Fruit fly (Drosophila melanogaster) whole organism, embryonic: Measurements from ENCODE around the gene Kah.

Source experiments
- Antp ChIP-seq: fragments of 200-800 bp; sonication (Bioruptor generic); optimal IDR thresholded peaks from 3 replicates; lab custom pipeline; 2016; ENCODE audit warnings: missing biosample characterization, missing genetic modification characterization
- Awh ChIP-seq: fragments of 200-800 bp; sonication (Bioruptor generic); IDR thresholded peaks from 2 replicates; pipeline ENCODE4, ENCODE4 v1.3.6; 2022; ENCODE audit warnings: missing biosample characterization, missing genetic modification characterization
- CG10431 ChIP-seq: fragments of 200-800 bp; sonication (Bioruptor generic); optimal IDR thresholded peaks from 3 replicates; lab custom pipeline; 2018; ENCODE audit warnings: missing biosample characterization, mild to moderate bottlenecking, missing genetic modification characterization
- CG10565 ChIP-seq: fragments of 200-800 bp; sonication (Bioruptor generic); optimal IDR thresholded peaks from 3 replicates; lab custom pipeline; 2016; ENCODE audit warnings: missing biosample characterization, mild to moderate bottlenecking, missing genetic modification characterization
- CG11695 ChIP-seq: fragments of 200-800 bp; sonication (Bioruptor generic); IDR thresholded peaks from 3 replicates; pipeline ENCODE4 v1.3.6; 2022; ENCODE audit warnings: missing biosample characterization, missing genetic modification characterization
- CG1233 ChIP-seq: fragments of 200-800 bp; sonication (Bioruptor generic); optimal IDR thresholded peaks from 4 replicates; lab custom pipeline; 2018; ENCODE audit warnings: missing biosample characterization, mild to moderate bottlenecking, missing genetic modification characterization
- CG13123 ChIP-seq: fragments of 200-800 bp; sonication (Bioruptor generic); optimal IDR thresholded peaks from 2 replicates; lab custom pipeline; 2016; ENCODE audit warnings: missing biosample characterization, missing genetic modification characterization
- CG14441 ChIP-seq: fragments of 200-800 bp; sonication (Bioruptor generic); IDR thresholded peaks from 2 replicates; pipeline ENCODE4 v1.3.6; 2022; ENCODE audit warnings: missing biosample characterization, missing genetic modification characterization
- CG15011 ChIP-seq: fragments of 200-800 bp; sonication (Bioruptor generic); optimal IDR thresholded peaks from 3 replicates; lab custom pipeline; 2018; ENCODE audit warnings: missing biosample characterization, mild to moderate bottlenecking, missing genetic modification characterization
- CG1529 ChIP-seq: fragments of 200-800 bp; sonication (Bioruptor generic); optimal IDR thresholded peaks from 3 replicates; lab custom pipeline; 2018; ENCODE audit warnings: missing biosample characterization, missing genetic modification characterization
- CG15479 ChIP-seq: fragments of 200-800 bp; sonication (Bioruptor generic); optimal IDR thresholded peaks from 3 replicates; lab custom pipeline; 2019; ENCODE audit warnings: missing biosample characterization, mild to moderate bottlenecking, missing genetic modification characterization, moderate library complexity
- CG1602 ChIP-seq: fragments of 200-800 bp; sonication (Bioruptor generic); optimal IDR thresholded peaks from 3 replicates; lab custom pipeline; 2016; ENCODE audit warnings: missing biosample characterization, missing genetic modification characterization
- CG1647 ChIP-seq: fragments of 200-800 bp; sonication (Bioruptor generic); optimal IDR thresholded peaks from 3 replicates; lab custom pipeline; 2016; ENCODE audit warnings: missing biosample characterization, missing genetic modification characterization
- CG16863 ChIP-seq: fragments of 200-800 bp; sonication (Bioruptor generic); optimal IDR thresholded peaks from 3 replicates; lab custom pipeline; 2016; ENCODE audit warnings: missing biosample characterization, missing genetic modification characterization
- CG17568 ChIP-seq: fragments of 200-800 bp; sonication (Bioruptor generic); optimal IDR thresholded peaks from 2 replicates; lab custom pipeline; 2018; ENCODE audit warnings: missing biosample characterization, mild to moderate bottlenecking, missing genetic modification characterization, moderate library complexity
- CG1792 ChIP-seq: fragments of 200-800 bp; sonication (Bioruptor generic); optimal IDR thresholded peaks from 2 replicates; lab custom pipeline; 2016; ENCODE audit warnings: missing biosample characterization, missing genetic modification characterization
- CG18011 ChIP-seq: fragments of 200-800 bp; sonication (Bioruptor generic); optimal IDR thresholded peaks from 2 replicates; lab custom pipeline; 2017; ENCODE audit warnings: missing biosample characterization, missing genetic modification characterization, mild to moderate bottlenecking, moderate library complexity, missing genotype
- CG32532 ChIP-seq: fragments of 200-800 bp; sonication (Bioruptor generic); IDR thresholded peaks from 2 replicates; pipeline ENCODE4 v1.3.6; 2022; ENCODE audit warnings: missing biosample characterization, missing genetic modification characterization
- CG34376 ChIP-seq: fragments of 200-800 bp; sonication (Bioruptor generic); optimal IDR thresholded peaks from 2 replicates; lab custom pipeline; 2018; ENCODE audit warnings: missing biosample characterization, mild to moderate bottlenecking, missing genetic modification characterization
- CG4404 ChIP-seq: fragments of 200-800 bp; sonication (Bioruptor generic); IDR thresholded peaks from 2 replicates; pipeline ENCODE4 v1.3.6; 2022; ENCODE audit warnings: missing biosample characterization, missing genetic modification characterization
- CG7372 ChIP-seq: fragments of 200-800 bp; sonication (Bioruptor generic); IDR thresholded peaks from 2 replicates; pipeline ENCODE4 v1.3.6; 2022; ENCODE audit warnings: missing biosample characterization, missing genetic modification characterization
- CG7839 ChIP-seq: fragments of 200-800 bp; sonication (Bioruptor generic); optimal IDR thresholded peaks from 3 replicates; lab custom pipeline; 2018; ENCODE audit warnings: missing biosample characterization, mild to moderate bottlenecking, missing genetic modification characterization, moderate library complexity
- CG7987 ChIP-seq: fragments of 200-800 bp; sonication (Bioruptor generic); optimal IDR thresholded peaks from 2 replicates; lab custom pipeline; 2018; ENCODE audit warnings: missing biosample characterization, mild to moderate bottlenecking, missing genetic modification characterization, moderate library complexity
- D ChIP-seq, 2 experiments: fragments of 200-800 bp in 1 of 2; fragments of >200 bp in 1 of 2; sonication (Bioruptor generic) in 1 of 2; optimal IDR thresholded peaks; 2 replicates in 1 of 2; 3 replicates in 1 of 2; lab custom pipeline; 2017; ENCODE audit warnings: mild to moderate bottlenecking in 1 of 2, missing biosample characterization in 1 of 2, missing genetic modification characterization in 1 of 2, missing genetic modification reagents in 1 of 2
- Dip2 ChIP-seq: fragments of 200-800 bp; sonication (Bioruptor generic); IDR thresholded peaks from 2 replicates; pipeline ENCODE4 v1.3.6; 2022; ENCODE audit warnings: missing biosample characterization, missing genetic modification characterization
- Hmx ChIP-seq: fragments of 200-800 bp; sonication (Bioruptor generic); optimal IDR thresholded peaks from 2 replicates; lab custom pipeline; 2016; ENCODE audit warnings: missing biosample characterization, missing genetic modification characterization
- Oli ChIP-seq: fragments of 200-800 bp; sonication (Bioruptor generic); optimal IDR thresholded peaks from 2 replicates; lab custom pipeline; 2018; ENCODE audit warnings: missing biosample characterization, mild to moderate bottlenecking, missing genetic modification characterization, moderate library complexity
- Spps ChIP-seq: fragments of 200-800 bp; sonication (Bioruptor generic); optimal IDR thresholded peaks from 2 replicates; lab custom pipeline; 2018; ENCODE audit warnings: missing biosample characterization, mild to moderate bottlenecking, missing genetic modification characterization
- Sry-β ChIP-seq: fragments of 200-800 bp; sonication (Bioruptor generic); optimal IDR thresholded peaks from 2 replicates; lab custom pipeline; 2018; ENCODE audit warnings: missing biosample characterization, mild to moderate bottlenecking, missing genetic modification characterization, moderate library complexity
- Ssrp ChIP-seq: fragments of 200-800 bp; sonication (Bioruptor generic); optimal IDR thresholded peaks from 2 replicates; lab custom pipeline; 2018; ENCODE audit warnings: missing biosample characterization, mild to moderate bottlenecking, missing genetic modification characterization, moderate library complexity
- Xbp1 ChIP-seq: fragments of 200-800 bp; sonication (Bioruptor generic); optimal IDR thresholded peaks from 3 replicates; lab custom pipeline; 2016; ENCODE audit warnings: missing biosample characterization, mild to moderate bottlenecking, missing genetic modification characterization
- ase ChIP-seq: fragments of 200-800 bp; sonication (Bioruptor generic); IDR thresholded peaks from 3 replicates; pipeline ENCODE4 v1.3.6; 2022; ENCODE audit warnings: missing biosample characterization, missing genetic modification characterization
- caup ChIP-seq: fragments of 200-800 bp; sonication (Bioruptor generic); optimal IDR thresholded peaks from 3 replicates; lab custom pipeline; 2017; ENCODE audit warnings: missing biosample characterization, mild to moderate bottlenecking, missing genetic modification characterization, moderate library complexity; ENCODE audit not compliant: severe bottlenecking
- corto ChIP-seq: fragments of 200-800 bp; sonication (Bioruptor generic); optimal IDR thresholded peaks from 2 replicates; lab custom pipeline; 2016; ENCODE audit warnings: missing biosample characterization, mild to moderate bottlenecking, missing genetic modification characterization, moderate library complexity
- crc ChIP-seq: fragments of 200-800 bp; sonication (Bioruptor generic); optimal IDR thresholded peaks from 2 replicates; lab custom pipeline; 2016; ENCODE audit warnings: missing biosample characterization, missing genetic modification characterization
- emc ChIP-seq: fragments of 200-800 bp; sonication (Bioruptor generic); optimal IDR thresholded peaks from 2 replicates; lab custom pipeline; 2016; ENCODE audit warnings: missing biosample characterization, missing genetic modification characterization
- fd64A ChIP-seq: fragments of 200-800 bp; sonication (Bioruptor generic); optimal IDR thresholded peaks from 3 replicates; lab custom pipeline; 2018; ENCODE audit warnings: missing biosample characterization, mild to moderate bottlenecking, missing genetic modification characterization
- ham ChIP-seq: fragments of 200-800 bp; sonication (Bioruptor generic); IDR thresholded peaks from 2 replicates; pipeline ENCODE4 v1.3.6; 2022; ENCODE audit warnings: missing biosample characterization, missing genetic modification characterization
- hkb ChIP-seq, 2 experiments: fragments of 200-800 bp in 1 of 2; fragments of >200 bp in 1 of 2; sonication (Bioruptor generic) in 1 of 2; IDR thresholded peaks in 1 of 2; optimal IDR thresholded peaks in 1 of 2; 2 replicates each; pipeline versions ENCODE4 v1.3.6 to Lab custom; 2017 to 2022; ENCODE audit warnings: missing biosample characterization in 1 of 2, missing genetic modification characterization in 1 of 2
- lab ChIP-seq: fragments of 200-800 bp; sonication (Bioruptor generic); optimal IDR thresholded peaks from 3 replicates; lab custom pipeline; 2017; ENCODE audit warnings: missing biosample characterization, missing genetic modification characterization, mild to moderate bottlenecking, moderate library complexity, missing genetic modification reagents
- lmd ChIP-seq: fragments of 200-800 bp; sonication (Bioruptor generic); IDR thresholded peaks from 2 replicates; pipeline ENCODE4 v1.3.6; 2022; ENCODE audit warnings: missing biosample characterization, missing genetic modification characterization
- mam ChIP-seq: fragments of 200-800 bp; sonication (Bioruptor generic); optimal IDR thresholded peaks from 3 replicates; lab custom pipeline; 2016; ENCODE audit warnings: missing biosample characterization, missing genetic modification characterization
- pan ChIP-seq, 4 experiments: fragments of >200 bp in 3 of 4; fragments of 200-800 bp in 1 of 4; sonication (Bioruptor generic) in 1 of 4; optimal IDR thresholded peaks in 3 of 4; IDR thresholded peaks in 1 of 4; 2 replicates each; pipeline versions ENCODE4 v1.3.6 to Lab custom; 2017 to 2022; ENCODE audit warnings: missing biosample characterization in 2 of 4, missing genetic modification characterization in 2 of 4, mixed read lengths in 1 of 4
- pros ChIP-seq: fragments of 200-800 bp; sonication (Bioruptor generic); optimal IDR thresholded peaks from 3 replicates; lab custom pipeline; 2019; ENCODE audit warnings: missing biosample characterization, mild to moderate bottlenecking, missing genetic modification characterization, moderate library complexity
- repo ChIP-seq: fragments of 200-800 bp; sonication (Bioruptor generic); optimal IDR thresholded peaks from 2 replicates; lab custom pipeline; 2016; ENCODE audit warnings: missing biosample characterization, missing genetic modification characterization
- ro ChIP-seq: fragments of 200-800 bp; sonication (Bioruptor generic); IDR thresholded peaks from 2 replicates; pipeline ENCODE4 v1.3.6; 2022; ENCODE audit warnings: missing biosample characterization, missing genetic modification characterization
- sima ChIP-seq: fragments of 200-800 bp; sonication (Bioruptor generic); optimal IDR thresholded peaks from 2 replicates; lab custom pipeline; 2016; ENCODE audit warnings: missing biosample characterization, missing genetic modification characterization
- zf30C ChIP-seq: fragments of 200-800 bp; sonication (Bioruptor generic); optimal IDR thresholded peaks from 3 replicates; lab custom pipeline; 2018; ENCODE audit warnings: missing biosample characterization, mild to moderate bottlenecking, missing genetic modification characterization

Gene Kah

DNA sequence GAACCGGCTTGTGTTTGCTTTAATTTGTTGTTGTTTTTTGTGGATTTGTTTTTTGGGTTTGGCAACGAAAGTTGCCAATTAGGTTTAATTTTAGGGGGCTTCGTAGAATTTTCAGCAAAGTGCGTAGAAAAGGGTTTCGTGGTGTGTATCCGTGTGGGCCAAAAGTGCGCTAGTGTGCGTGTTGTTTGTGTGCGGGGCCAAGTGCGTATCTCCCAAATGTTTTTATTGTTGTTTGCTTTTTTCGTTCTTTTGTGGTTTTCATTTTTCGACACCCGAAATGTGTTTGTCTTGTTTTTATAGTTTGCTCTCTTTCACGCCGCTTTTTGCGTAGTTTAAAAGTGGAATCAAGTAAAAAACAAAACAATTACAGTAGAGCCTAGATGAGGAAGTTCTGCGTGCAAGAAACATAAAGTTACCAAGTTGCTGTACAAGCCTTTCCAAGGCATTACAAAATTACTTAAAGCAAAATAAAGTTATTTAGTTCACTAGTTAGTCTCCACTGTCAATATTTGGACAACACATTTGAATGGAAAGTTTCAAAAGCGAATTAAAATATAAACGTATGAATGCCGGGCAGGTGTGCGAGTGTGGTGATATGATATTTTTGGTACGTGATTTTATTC is 42.1 kb downstream of the Kah start (continued):
- TF ChIP-seq fd64A (GFP tag; lab: Kevin White, UChicago) (no peak), Dip2 (GFP tag; lab: Robert Waterston, UW) (no peak), CG11695 (GFP tag; lab: Robert Waterston, UW) (peak; percentile 79), mam (GFP tag; lab: Kevin White, UChicago) (peak; percentile 95), Xbp1 (peak; percentile 70), Ssrp (tag; lab: Kevin White, UChicago) (peak; percentile 46), pros (GFP tag; lab: Kevin White, UChicago) (no peak), CG32532 (peak; percentile 97), Spps (tag; lab: Kevin White, UChicago) (no peak), D (optimal IDR thresholded peaks at IDR 0.05; lab: Kevin White, UChicago) (no peak), D (GFP tag; optimal IDR thresholded peaks at IDR 0.05; lab: Kevin White, UChicago) (no peak), CG1602 (GFP tag; lab: Kevin White, UChicago) (peak; percentile 20), ase (GFP tag; lab: Robert Waterston, UW) (peak; percentile 68; the same call in 1 of the 3 replicates), crc (GFP tag; lab: Kevin White, UChicago) (peak; percentile 84), CG4404 (GFP tag; lab: Robert Waterston, UW) (peak; percentile 64), sima (GFP tag; lab: Kevin White, UChicago) (no peak), CG18011 (GFP tag; lab: Kevin White, UChicago) (peak; percentile 72), pan (optimal IDR thresholded peaks at IDR 0.05; lab: Kevin White, UChicago) (no peak), pan (GFP tag; optimal IDR thresholded peaks at IDR 0.05 in 1 of 2, IDR thresholded peaks at IDR 0.05 in 1 of 2) (peak in 1 of 2 experiments; percentile 89), CG1529 (no peak), lmd (GFP tag; lab: Robert Waterston, UW) (peak; percentile 90), CG1792 (GFP tag; lab: Kevin White, UChicago) (peak; percentile 67), CG14441 (GFP tag; lab: Robert Waterston, UW) (peak; percentile 88), CG7372 (peak; percentile 79), CG1647 (GFP tag; lab: Kevin White, UChicago) (peak; percentile 70), lab (GFP tag; lab: Kevin White, UChicago) (peak; percentile 96), CG17568 (GFP tag; lab: Kevin White, UChicago) (peak; percentile 47), corto (GFP tag; lab: Kevin White, UChicago) (no peak), CG1233 (peak; percentile 34), CG7987 (GFP tag; lab: Kevin White, UChicago) (peak; percentile 65), CG34376 (GFP tag; lab: Kevin White, UChicago) (peak; percentile 87), CG10565 (GFP tag; lab: Kevin White, UChicago) (no peak), caup (GFP tag; lab: Kevin White, UChicago) (peak; percentile 87), Antp (GFP tag; lab: Kevin White, UChicago) (peak; percentile 82), repo (peak; percentile 69), CG7839 (peak; percentile 85), zf30C (GFP tag; lab: Kevin White, UChicago) (no peak), hkb (optimal IDR thresholded peaks at IDR 0.05; lab: Kevin White, UChicago) (no peak), hkb (GFP tag; IDR thresholded peaks at IDR 0.05; lab: Robert Waterston, UW) (peak; percentile 61), ro (GFP tag; lab: Robert Waterston, UW) (no peak), CG15479 (no peak), emc (GFP tag; lab: Kevin White, UChicago) (peak; percentile 11), Oli (tag; lab: Kevin White, UChicago) (peak; percentile 54), ham (GFP tag; lab: Robert Waterston, UW) (peak; percentile 71; the same call in 1 of the 2 replicates), Hmx (peak; percentile 63), CG13123 (GFP tag; lab: Kevin White, UChicago) (peak; percentile 28), CG15011 (GFP tag; lab: Kevin White, UChicago) (peak; percentile 76), Sry-β (no peak), Awh (GFP tag; lab: Robert Waterston, UW) (peak; percentile 63), CG16863 (GFP tag; lab: Kevin White, UChicago) (no peak), CG10431 (no peak)
